Worm (Caenorhabditis elegans) whole organism, L4 larva: Measurements from ENCODE around the gene sar-1.

ENCODE experiments used
- aly-2 ChIP-seq: sonication (generic microtip); optimal IDR thresholded peaks from 2 replicates; lab custom pipeline; 2018; ENCODE audit warnings: missing biosample characterization, missing genetic modification characterization
- attf-4 ChIP-seq: sonication (generic microtip); optimal IDR thresholded peaks from 3 replicates; lab custom pipeline; 2017; ENCODE audit warnings: missing biosample characterization, missing genetic modification characterization
- fos-1 ChIP-seq: fragments of 150-350 bp; optimal IDR thresholded peaks from 2 replicates; lab custom pipeline; 2014; ENCODE audit warnings: missing biosample characterization, missing genetic modification characterization
- gei-8 ChIP-seq: fragments of 200-800 bp; sonication (Bioruptor generic); optimal IDR thresholded peaks from 2 replicates; lab custom pipeline; 2018; ENCODE audit warnings: mild to moderate bottlenecking, missing genetic modification characterization, missing compliant biosample characterization
- nhr-42 ChIP-seq: fragments of 200-800 bp; sonication (Bioruptor generic); IDR thresholded peaks from 2 replicates; pipeline ENCODE4 v1.3.6; 2022; ENCODE audit warnings: missing genetic modification characterization, missing compliant biosample characterization
- skn-1 ChIP-seq: fragments of 150-350 bp; optimal IDR thresholded peaks from 2 replicates; lab custom pipeline; 2014; ENCODE audit warnings: missing biosample characterization, missing genetic modification characterization
- snpc-4 ChIP-seq: fragments of 150-350 bp; optimal IDR thresholded peaks from 2 replicates; lab custom pipeline; 2014; ENCODE audit warnings: missing biosample characterization, missing genetic modification characterization
- unc-130 ChIP-seq: sonication (generic microtip); optimal IDR thresholded peaks from 2 replicates; lab custom pipeline; 2016; ENCODE audit warnings: missing genetic modification reagents, missing genetic modification characterization, missing compliant biosample characterization

DNA sequence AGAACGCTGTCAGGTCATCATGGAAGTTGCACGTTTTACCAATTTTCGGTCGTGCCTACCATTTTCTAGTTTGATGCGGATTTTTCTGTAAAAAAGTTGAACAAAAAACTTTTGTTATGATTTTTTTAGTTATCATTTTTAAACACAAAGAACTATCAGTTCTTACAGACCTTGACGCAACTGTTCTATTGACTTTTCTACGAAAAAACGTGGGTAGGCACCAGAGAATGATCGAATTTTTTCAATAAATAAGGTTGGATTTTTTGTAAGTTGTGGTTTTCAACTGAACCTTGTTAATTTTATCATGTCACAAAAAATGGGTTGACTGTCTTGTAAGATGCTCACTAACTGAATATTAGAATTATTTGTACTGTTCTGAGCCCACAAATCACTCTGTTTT, 34.5 kb downstream of the sar-1 start:
- TF ChIP-seq gei-8 (GFP tag; lab: Kevin White, UChicago) (no peak), aly-2 (tag; lab: Kevin White, UChicago) (no peak), attf-4 (tag; lab: Kevin White, UChicago) (no peak), skn-1 (tag; lab: Kevin White, UChicago) (no peak), nhr-42 (GFP tag; lab: Robert Waterston, UW) (no peak), snpc-4 (tag; lab: Kevin White, UChicago) (no peak), fos-1 (tag; lab: Kevin White, UChicago) (no peak), unc-130 (GFP tag; lab: Kevin White, UChicago) (no peak)
